Worm (Caenorhabditis elegans): ENCODE data around the gene inx-11.

inx-11 gene

DNA sequence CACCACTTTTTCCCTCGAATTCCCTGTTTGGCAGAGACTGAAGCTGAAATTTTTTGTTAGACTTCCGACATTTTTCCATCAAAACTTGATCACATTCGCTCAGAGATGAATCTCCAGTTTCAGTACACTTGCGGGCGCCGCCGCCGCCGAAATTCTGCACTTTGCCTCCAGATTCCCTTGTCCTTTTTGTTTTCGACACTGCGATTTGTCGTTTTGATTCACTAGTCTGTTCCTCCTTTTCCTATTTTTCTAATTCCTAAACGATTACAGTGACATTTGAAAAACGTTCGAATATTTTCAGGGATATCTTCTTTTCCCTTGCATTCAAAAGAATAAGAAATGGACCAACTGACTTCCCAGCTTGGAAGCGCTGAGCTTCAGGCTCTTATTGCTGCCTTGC lies 53.7 kb downstream of the inx-11 start, which contains the start of gene F45D3.2:
Gene F45D3.2 (plus strand): TSS at position 301 of the 400 bp plus-strand sequence.
- TF ChIP-seq elt-3 (tag; optimal IDR thresholded peaks at IDR 0.05): no peak
- no peak for TF ChIP-seq ceh-39 (tag; optimal IDR thresholded peaks at IDR 0.05)
- no peak for TF ChIP-seq sem-2 (GFP tag; optimal IDR thresholded peaks at IDR 0.05)
- TF ChIP-seq ceh-83 (GFP tag; optimal IDR thresholded peaks at IDR 0.05): no peak
- TF ChIP-seq elt-1 (tag; optimal IDR thresholded peaks at IDR 0.05; ENCODE audit: borderline replicate concordance, insufficient read depth): no peak
- TF ChIP-seq flh-1 (GFP tag; optimal IDR thresholded peaks at IDR 0.05): no peak
- TF ChIP-seq nhr-76 (tag; optimal IDR thresholded peaks at IDR 0.05): no peak
- no peak for TF ChIP-seq nhr-237 (tag; optimal IDR thresholded peaks at IDR 0.05)
- no peak for TF ChIP-seq snpc-4 (tag; optimal IDR thresholded peaks at IDR 0.05)
- no peak for TF ChIP-seq mls-2 (tag; optimal IDR thresholded peaks at IDR 0.05)
- TF ChIP-seq M03D4.4 (tag; optimal IDR thresholded peaks at IDR 0.05): no peak

DNA sequence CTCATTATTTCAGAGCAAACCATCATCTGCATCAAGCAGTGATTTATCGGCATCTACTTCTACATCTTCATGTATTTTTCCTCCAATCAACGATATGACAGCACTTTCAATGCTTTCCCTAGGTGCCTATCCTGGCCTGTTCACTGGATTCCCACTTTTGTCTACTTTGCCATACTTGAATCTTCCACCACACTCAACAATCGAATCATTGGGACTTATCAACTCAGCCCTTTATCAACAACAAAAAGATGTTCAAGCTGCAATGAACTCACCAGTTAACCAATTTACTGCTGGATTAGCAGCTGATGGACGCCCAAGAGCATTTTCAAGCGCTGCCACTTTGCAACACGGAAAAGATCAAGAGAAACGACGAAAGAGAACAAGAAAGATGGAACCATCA lies 54.2 kb downstream of the inx-11 start:
- no peak for TF ChIP-seq mls-2 (tag; optimal IDR thresholded peaks at IDR 0.05)
- no peak for TF ChIP-seq elt-1 (tag; optimal IDR thresholded peaks at IDR 0.05; ENCODE audit: borderline replicate concordance, insufficient read depth)
- no peak for TF ChIP-seq lin-13 (tag; optimal IDR thresholded peaks at IDR 0.05)
- no peak for TF ChIP-seq elt-3 (tag; optimal IDR thresholded peaks at IDR 0.05)
- no peak for TF ChIP-seq mep-1 (tag; optimal IDR thresholded peaks at IDR 0.05)
- TF ChIP-seq lsy-2 (tag; optimal IDR thresholded peaks at IDR 0.05): no peak
- no peak for TF ChIP-seq nhr-237 (tag; optimal IDR thresholded peaks at IDR 0.05)
- no peak for TF ChIP-seq zip-8 (tag; optimal IDR thresholded peaks at IDR 0.05)

Measured in whole organism, mixed stage, embryonic.